Worm (Caenorhabditis elegans) whole organism, L1 larva: ENCODE measurements around the gene alg-3.

Source experiments
- fkh-4 ChIP-seq: sonication (generic microtip); optimal IDR thresholded peaks from 2 replicates; lab custom pipeline; 2016; ENCODE audit warnings: missing compliant biosample characterization, missing genetic modification characterization, borderline replicate concordance
- ztf-4 ChIP-seq: fragments of 150-350 bp; optimal IDR thresholded peaks from 2 replicates; lab custom pipeline; 2014; ENCODE audit warnings: missing biosample characterization, missing genetic modification characterization

- TF ChIP-seq fkh-4 (no peak), ztf-4 (no peak)
Measured at ce11 chrIV:11754328-11754727, 50.3 kb downstream of the alg-3 start, which contains the start of gene scl-18.
